Fruit fly (Drosophila melanogaster): ENCODE measurements around the gene Prx2.

The Prx2 gene

DNA sequence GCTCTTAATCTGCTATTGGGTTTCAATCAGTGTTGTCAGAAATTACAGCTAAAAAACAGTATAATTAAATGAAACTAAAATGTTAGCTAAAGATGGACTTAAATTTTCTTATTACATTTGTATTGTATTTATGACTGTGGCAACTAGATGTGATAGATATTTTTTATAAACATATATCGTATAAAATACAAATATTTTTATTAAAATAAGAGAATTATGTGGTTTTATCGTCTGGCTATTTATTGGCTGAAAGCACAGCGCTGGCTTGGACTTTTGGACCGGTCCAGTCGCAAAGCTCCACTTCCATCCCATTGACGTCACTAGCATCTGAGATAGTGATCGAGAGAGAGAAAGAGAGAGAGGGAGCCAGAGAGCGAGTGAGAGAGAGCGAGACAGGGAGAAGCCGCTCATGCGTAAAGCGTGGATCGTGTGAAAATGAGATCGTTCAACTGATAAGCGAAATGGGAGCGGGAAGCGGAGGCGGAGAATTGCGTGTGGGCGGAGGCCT, 10.2 kb upstream of the Prx2 start:
- TF ChIP-seq CG14711 (tag; optimal IDR thresholded peaks at IDR 0.05), result peak; percentile 76
- peak; percentile 50 for TF ChIP-seq toe (GFP tag; optimal IDR thresholded peaks at IDR 0.05)
- TF ChIP-seq tj (GFP tag; optimal IDR thresholded peaks at IDR 0.05), result peak; percentile 78
- TF ChIP-seq Hr96 (GFP tag; optimal IDR thresholded peaks at IDR 0.05), result peak; percentile 71
- TF ChIP-seq CG7101 (tag; optimal IDR thresholded peaks at IDR 0.05), result peak; percentile 87
- TF ChIP-seq Crg-1 (GFP tag; optimal IDR thresholded peaks at IDR 0.05), result no peak
- TF ChIP-seq ovo (GFP tag; optimal IDR thresholded peaks at IDR 0.05), result peak; percentile 29
- TF ChIP-seq CG1620 (GFP tag; optimal IDR thresholded peaks at IDR 0.05), result no peak
- no peak for TF ChIP-seq CG5204 (GFP tag; optimal IDR thresholded peaks at IDR 0.05)
- peak; percentile 86 for TF ChIP-seq CG11617 (GFP tag; optimal IDR thresholded peaks at IDR 0.05)
- no peak for TF ChIP-seq cnc (optimal IDR thresholded peaks at IDR 0.05)
- TF ChIP-seq CG12768 (GFP tag; optimal IDR thresholded peaks at IDR 0.05), result peak; percentile 93
- TF ChIP-seq Mnt (GFP tag; optimal IDR thresholded peaks at IDR 0.05), result peak; percentile 57
- peak; percentile 59 for TF ChIP-seq pad (GFP tag; optimal IDR thresholded peaks at IDR 0.05)
- no peak for TF ChIP-seq Clk (GFP tag; optimal IDR thresholded peaks at IDR 0.05)
- TF ChIP-seq cic (GFP tag; optimal IDR thresholded peaks at IDR 0.05), result peak; percentile 47
- TF ChIP-seq CG33017 (tag; optimal IDR thresholded peaks at IDR 0.05), result peak; percentile 73
- peak; percentile 42 for TF ChIP-seq bab1 (GFP tag; optimal IDR thresholded peaks at IDR 0.05)
- TF ChIP-seq kay (GFP tag; ENCODE audit: borderline replicate concordance), result peak; percentile 68
- TF ChIP-seq CG7045 (GFP tag; optimal IDR thresholded peaks at IDR 0.05), result peak; percentile 44

DNA sequence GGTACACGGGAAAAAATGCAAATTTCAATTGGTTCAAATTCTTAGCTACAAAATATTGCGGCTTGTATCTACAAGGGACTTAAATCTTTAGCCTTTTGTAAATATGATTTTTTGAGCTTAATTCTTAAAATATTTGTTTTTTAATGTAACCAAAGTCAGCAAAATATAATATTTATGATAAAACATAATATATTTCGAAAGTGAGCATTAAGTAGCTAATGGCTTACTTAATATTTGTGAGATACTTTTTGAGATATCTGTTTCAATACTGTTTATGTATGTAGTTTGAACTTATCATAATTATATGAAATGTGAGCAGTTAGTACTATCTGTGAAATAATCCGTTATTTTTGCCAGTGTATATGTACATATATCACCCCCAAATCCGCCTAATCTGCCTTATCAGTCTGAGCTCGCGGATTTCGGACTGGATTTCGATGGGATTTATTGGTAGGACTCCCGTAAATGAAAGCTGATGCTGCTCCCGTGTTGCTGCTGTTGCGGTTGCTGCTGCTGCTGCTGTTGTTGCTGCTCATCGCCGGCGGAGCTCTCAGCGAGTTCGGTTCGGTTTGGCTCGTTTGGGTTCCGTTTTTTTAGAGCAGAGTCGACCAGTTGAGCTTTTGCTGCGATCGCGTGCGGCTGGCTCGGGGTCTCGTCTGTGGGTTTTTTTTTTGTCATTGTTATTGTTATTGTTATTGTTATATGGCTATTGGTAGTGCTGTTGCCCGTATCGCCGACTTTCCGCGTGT, 8.8 kb upstream of the Prx2 start:
- TF ChIP-seq CG11617 (GFP tag; optimal IDR thresholded peaks at IDR 0.05), result peak; percentile 71
- no peak for TF ChIP-seq kay (GFP tag; ENCODE audit: borderline replicate concordance)
- no peak for TF ChIP-seq CG5204 (GFP tag; optimal IDR thresholded peaks at IDR 0.05)
- no peak for TF ChIP-seq Hr96 (GFP tag; optimal IDR thresholded peaks at IDR 0.05)
- peak; percentile 55 for TF ChIP-seq CG7101 (tag; optimal IDR thresholded peaks at IDR 0.05)
- peak; percentile 63 for TF ChIP-seq Mnt (GFP tag; optimal IDR thresholded peaks at IDR 0.05)
- no peak for TF ChIP-seq Crg-1 (GFP tag; optimal IDR thresholded peaks at IDR 0.05)
- TF ChIP-seq Clk (GFP tag; optimal IDR thresholded peaks at IDR 0.05), result no peak
- TF ChIP-seq ovo (GFP tag; optimal IDR thresholded peaks at IDR 0.05), result no peak
- no peak for TF ChIP-seq CG33017 (tag; optimal IDR thresholded peaks at IDR 0.05)
- TF ChIP-seq bab1 (GFP tag; optimal IDR thresholded peaks at IDR 0.05), result no peak
- no peak for TF ChIP-seq toe (GFP tag; optimal IDR thresholded peaks at IDR 0.05)
- no peak for TF ChIP-seq CG7045 (GFP tag; optimal IDR thresholded peaks at IDR 0.05)
- TF ChIP-seq CG14711 (tag; optimal IDR thresholded peaks at IDR 0.05), result peak; percentile 40
- TF ChIP-seq cic (GFP tag; optimal IDR thresholded peaks at IDR 0.05), result peak; percentile 35
- TF ChIP-seq CG12768 (GFP tag; optimal IDR thresholded peaks at IDR 0.05), result peak; percentile 7
- TF ChIP-seq cnc (optimal IDR thresholded peaks at IDR 0.05), result no peak
- TF ChIP-seq tj (GFP tag; optimal IDR thresholded peaks at IDR 0.05), result peak; percentile 17
- no peak for TF ChIP-seq CG1620 (GFP tag; optimal IDR thresholded peaks at IDR 0.05)
- peak; percentile 8 for TF ChIP-seq pad (GFP tag; optimal IDR thresholded peaks at IDR 0.05)

DNA sequence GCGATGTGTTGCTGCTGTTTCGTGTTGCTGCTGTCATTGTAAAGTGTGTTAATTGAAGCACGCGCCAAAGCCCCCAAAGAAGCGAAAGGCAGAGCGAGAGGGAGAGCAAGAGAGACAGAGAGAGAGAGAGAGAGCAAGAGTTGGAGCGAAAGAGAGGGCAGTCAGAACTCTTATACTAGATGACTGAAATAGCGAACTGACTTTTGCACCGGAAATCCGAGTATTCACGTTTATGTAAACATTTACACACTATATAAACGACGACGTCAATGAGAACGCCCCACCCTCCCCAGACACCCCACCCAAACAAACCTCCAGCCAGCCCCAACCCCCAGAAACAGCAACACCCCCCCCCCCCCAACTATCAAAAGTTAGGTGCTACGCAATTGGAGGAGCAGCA, 7.2 kb upstream of the Prx2 start:
- TF ChIP-seq Mnt (GFP tag; optimal IDR thresholded peaks at IDR 0.05) (peak; percentile 5), CG1620 (GFP tag; optimal IDR thresholded peaks at IDR 0.05) (no peak), CG12768 (GFP tag; optimal IDR thresholded peaks at IDR 0.05) (peak; percentile 80), kay (GFP tag; ENCODE audit: borderline replicate concordance) (no peak), cic (GFP tag; optimal IDR thresholded peaks at IDR 0.05) (peak; percentile 41), Crg-1 (GFP tag; optimal IDR thresholded peaks at IDR 0.05) (no peak), bab1 (GFP tag; optimal IDR thresholded peaks at IDR 0.05) (no peak), CG33017 (tag; optimal IDR thresholded peaks at IDR 0.05) (peak; percentile 7), CG7101 (tag; optimal IDR thresholded peaks at IDR 0.05) (peak; percentile 42)

DNA sequence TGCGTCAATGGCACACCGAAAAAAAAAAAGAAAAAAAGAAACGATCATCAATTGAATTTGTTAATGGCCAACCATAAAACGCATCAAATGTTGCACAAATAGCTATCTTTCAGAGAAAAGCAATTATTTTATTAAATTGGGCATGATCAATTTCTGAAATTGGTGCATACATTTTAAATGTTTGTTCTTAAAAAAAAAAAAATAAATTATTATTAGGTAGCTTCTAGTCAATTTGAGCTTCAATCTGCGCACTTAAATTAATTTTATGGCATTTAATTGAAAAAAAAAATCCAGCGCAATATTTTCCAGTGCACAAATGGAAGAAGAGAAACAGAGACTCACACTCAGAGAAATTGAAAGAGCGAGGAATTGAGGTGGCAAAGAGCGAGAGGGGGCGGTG, 6.5 kb upstream of the Prx2 start:
- TF ChIP-seq kay (GFP tag; ENCODE audit: borderline replicate concordance) (peak; percentile 69), Mnt (GFP tag; optimal IDR thresholded peaks at IDR 0.05) (peak; percentile 24), CG12768 (GFP tag; optimal IDR thresholded peaks at IDR 0.05) (no peak), ovo (GFP tag; optimal IDR thresholded peaks at IDR 0.05) (no peak), CG7101 (tag; optimal IDR thresholded peaks at IDR 0.05) (peak; percentile 57), toe (GFP tag; optimal IDR thresholded peaks at IDR 0.05) (peak; percentile 25), Crg-1 (GFP tag; optimal IDR thresholded peaks at IDR 0.05) (no peak), Hr96 (GFP tag; optimal IDR thresholded peaks at IDR 0.05) (peak; percentile 48), CG33017 (tag; optimal IDR thresholded peaks at IDR 0.05) (no peak), CG7045 (GFP tag; optimal IDR thresholded peaks at IDR 0.05) (no peak), bab1 (GFP tag; optimal IDR thresholded peaks at IDR 0.05) (peak; percentile 21), CG1620 (GFP tag; optimal IDR thresholded peaks at IDR 0.05) (peak; percentile 17), cnc (optimal IDR thresholded peaks at IDR 0.05) (no peak), CG14711 (tag; optimal IDR thresholded peaks at IDR 0.05) (peak; percentile 45), CG11617 (GFP tag; optimal IDR thresholded peaks at IDR 0.05) (peak; percentile 39), pad (GFP tag; optimal IDR thresholded peaks at IDR 0.05) (no peak), tj (GFP tag; optimal IDR thresholded peaks at IDR 0.05) (peak; percentile 8), CG5204 (GFP tag; optimal IDR thresholded peaks at IDR 0.05) (peak; percentile 69), cic (GFP tag; optimal IDR thresholded peaks at IDR 0.05) (no peak), Clk (GFP tag; optimal IDR thresholded peaks at IDR 0.05) (no peak)

DNA sequence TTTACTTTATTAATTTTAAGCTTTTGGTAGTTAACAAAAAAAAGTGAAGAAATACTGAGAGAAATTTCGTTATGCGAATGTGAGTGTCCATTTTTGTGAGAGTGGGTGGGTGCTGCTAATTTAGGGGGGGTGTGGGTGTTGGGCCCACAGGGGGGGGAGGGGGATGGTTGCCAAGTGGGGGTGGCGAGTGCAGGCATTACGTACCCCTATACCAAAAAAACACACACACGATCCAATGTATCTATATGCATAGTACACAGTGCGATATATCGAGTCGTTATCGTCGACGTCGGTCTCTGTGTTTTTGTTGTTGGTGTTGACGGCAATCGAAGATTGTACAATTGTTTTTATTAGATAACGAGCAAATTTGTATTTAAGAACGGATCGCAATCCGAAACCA, 6.1 kb upstream of the Prx2 start:
- TF ChIP-seq tj (GFP tag; optimal IDR thresholded peaks at IDR 0.05), result no peak
- TF ChIP-seq ovo (GFP tag; optimal IDR thresholded peaks at IDR 0.05), result no peak
- no peak for TF ChIP-seq CG5204 (GFP tag; optimal IDR thresholded peaks at IDR 0.05)
- TF ChIP-seq Clk (GFP tag; optimal IDR thresholded peaks at IDR 0.05), result no peak
- TF ChIP-seq Crg-1 (GFP tag; optimal IDR thresholded peaks at IDR 0.05), result no peak
- TF ChIP-seq toe (GFP tag; optimal IDR thresholded peaks at IDR 0.05), result no peak
- no peak for TF ChIP-seq CG1620 (GFP tag; optimal IDR thresholded peaks at IDR 0.05)
- no peak for TF ChIP-seq cic (GFP tag; optimal IDR thresholded peaks at IDR 0.05)
